Fruit fly (Drosophila melanogaster): ENCODE results near the gene eIF4E3.

DNA sequence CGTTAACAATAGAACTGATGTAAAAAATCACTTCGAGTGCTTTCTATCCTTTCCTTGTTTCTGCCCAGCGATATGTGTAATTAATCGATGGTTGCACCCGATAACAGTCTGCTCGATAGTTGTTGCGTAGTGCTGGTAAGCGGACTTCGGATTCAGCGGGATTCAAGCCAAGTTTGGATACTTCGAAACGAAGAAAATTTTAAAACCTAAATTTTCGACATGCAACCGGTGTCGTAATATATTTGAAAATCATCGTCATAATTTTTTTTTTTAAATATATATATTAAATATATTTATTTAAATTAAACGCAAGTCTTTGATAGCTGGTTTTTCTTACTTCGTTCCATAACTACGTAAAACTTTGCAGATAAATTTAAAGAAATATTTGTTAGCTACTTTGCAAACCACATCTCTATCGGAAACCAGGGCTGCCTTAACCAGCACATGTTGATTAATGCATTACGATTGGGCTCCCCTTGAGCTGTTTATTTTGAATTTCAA, 31.2 kb upstream of the eIF4E3 start, which contains the start of the genes UbcE2M and Dhps:
- TF ChIP-seq CG8478 (optimal IDR thresholded peaks at IDR 0.05) (no peak), CTCF (optimal IDR thresholded peaks at IDR 0.05) (no peak)

Measured in S2 (cell line).